Fruit fly (Drosophila melanogaster): ENCODE measurements around the gene Dic61B.
A peak's percentile ranks its signal among the peaks of the same experiment; 100 is the strongest.

The Dic61B gene

dm6 chr3L:165981-166788 is 13.8 kb upstream of the Dic61B start (continued):
- no peak for TF ChIP-seq Eip93F (GFP tag; optimal IDR thresholded peaks at IDR 0.05)
- peak; percentile 0 for TF ChIP-seq dac (GFP tag; optimal IDR thresholded peaks at IDR 0.05)
- peak; percentile 59 for TF ChIP-seq CG6792 (GFP tag; optimal IDR thresholded peaks at IDR 0.05)
- peak; percentile 67 for TF ChIP-seq CG6163 (GFP tag; IDR thresholded peaks at IDR 0.05)
- peak; percentile 57 for TF ChIP-seq CG10631 (GFP tag; optimal IDR thresholded peaks at IDR 0.05)
- TF ChIP-seq fkh (GFP tag; optimal IDR thresholded peaks at IDR 0.05) = peak; percentile 64
- no peak for TF ChIP-seq fd85E (GFP tag; optimal IDR thresholded peaks at IDR 0.05)
- TF ChIP-seq achi (GFP tag; optimal IDR thresholded peaks at IDR 0.05) = peak; percentile 34
- TF ChIP-seq CG8119 (GFP tag; IDR thresholded peaks at IDR 0.05) = peak; percentile 54; the same call in 1 of the 3 replicates
- TF ChIP-seq CG11762 (GFP tag; optimal IDR thresholded peaks at IDR 0.05; ENCODE audit: insufficient read depth) = no peak
- peak; percentile 65 for TF ChIP-seq CG3919 (GFP tag; optimal IDR thresholded peaks at IDR 0.05)
- TF ChIP-seq Lpt (GFP tag; optimal IDR thresholded peaks at IDR 0.05) = peak; percentile 60
- peak; percentile 32 for TF ChIP-seq CG6808 (GFP tag; optimal IDR thresholded peaks at IDR 0.05)
- TF ChIP-seq eg (GFP tag; IDR thresholded peaks at IDR 0.05) = 0 out of 3 replicates have a peak, but pooled peaks have one; percentile 25
- TF ChIP-seq Hr39 (GFP tag; optimal IDR thresholded peaks at IDR 0.05) = peak; percentile 30
- TF ChIP-seq cyc (GFP tag; optimal IDR thresholded peaks at IDR 0.05) = peak; percentile 46
- TF ChIP-seq Eip78C (GFP tag) = peak; percentile 91
- TF ChIP-seq net (GFP tag; optimal IDR thresholded peaks at IDR 0.05) = peak; percentile 45
- peak; percentile 36 for TF ChIP-seq CG6854 (GFP tag; optimal IDR thresholded peaks at IDR 0.05)
- TF ChIP-seq CG8319 (GFP tag; optimal IDR thresholded peaks at IDR 0.05) = no peak
- TF ChIP-seq dsx (GFP tag; optimal IDR thresholded peaks at IDR 0.05; ENCODE audit: poor library complexity, severe bottlenecking) = peak; percentile 45
- TF ChIP-seq CG4318 (GFP tag; optimal IDR thresholded peaks at IDR 0.05) = no peak
- TF ChIP-seq CG1621 (tag; optimal IDR thresholded peaks at IDR 0.05) = peak; percentile 3
- 0 out of 2 replicates have a peak, but pooled peaks have one; percentile 8 for TF ChIP-seq Gug (GFP tag; IDR thresholded peaks at IDR 0.05)
- no peak for TF ChIP-seq spab (GFP tag; optimal IDR thresholded peaks at IDR 0.05)
- no peak; the same call in 1 of the 2 replicates for TF ChIP-seq CG11294 (GFP tag; IDR thresholded peaks at IDR 0.05)
- peak; percentile 62 for TF ChIP-seq CG6276 (GFP tag; optimal IDR thresholded peaks at IDR 0.05)
- peak; percentile 54 for TF ChIP-seq lz (GFP tag; optimal IDR thresholded peaks at IDR 0.05)
- peak; percentile 9 for TF ChIP-seq Sox15 (GFP tag; optimal IDR thresholded peaks at IDR 0.05)
- peak; percentile 66 for TF ChIP-seq Hr4 (GFP tag; optimal IDR thresholded peaks at IDR 0.05)

dm6 chr3L:161833-162587 is 9.6 kb upstream of the Dic61B start:
- TF ChIP-seq fd85E (GFP tag; optimal IDR thresholded peaks at IDR 0.05) = no peak
- TF ChIP-seq CG6808 (GFP tag; optimal IDR thresholded peaks at IDR 0.05) = no peak
- TF ChIP-seq Hr38 (GFP tag; optimal IDR thresholded peaks at IDR 0.05) = no peak
- no peak for TF ChIP-seq CG8319 (GFP tag; optimal IDR thresholded peaks at IDR 0.05)
- TF ChIP-seq CG6163 (GFP tag; IDR thresholded peaks at IDR 0.05) = no peak
- no peak for TF ChIP-seq CG9139 (GFP tag; optimal IDR thresholded peaks at IDR 0.05)
- TF ChIP-seq Lpt (GFP tag; optimal IDR thresholded peaks at IDR 0.05) = no peak
- no peak for TF ChIP-seq CG7368 (GFP tag; optimal IDR thresholded peaks at IDR 0.05)

DNA sequence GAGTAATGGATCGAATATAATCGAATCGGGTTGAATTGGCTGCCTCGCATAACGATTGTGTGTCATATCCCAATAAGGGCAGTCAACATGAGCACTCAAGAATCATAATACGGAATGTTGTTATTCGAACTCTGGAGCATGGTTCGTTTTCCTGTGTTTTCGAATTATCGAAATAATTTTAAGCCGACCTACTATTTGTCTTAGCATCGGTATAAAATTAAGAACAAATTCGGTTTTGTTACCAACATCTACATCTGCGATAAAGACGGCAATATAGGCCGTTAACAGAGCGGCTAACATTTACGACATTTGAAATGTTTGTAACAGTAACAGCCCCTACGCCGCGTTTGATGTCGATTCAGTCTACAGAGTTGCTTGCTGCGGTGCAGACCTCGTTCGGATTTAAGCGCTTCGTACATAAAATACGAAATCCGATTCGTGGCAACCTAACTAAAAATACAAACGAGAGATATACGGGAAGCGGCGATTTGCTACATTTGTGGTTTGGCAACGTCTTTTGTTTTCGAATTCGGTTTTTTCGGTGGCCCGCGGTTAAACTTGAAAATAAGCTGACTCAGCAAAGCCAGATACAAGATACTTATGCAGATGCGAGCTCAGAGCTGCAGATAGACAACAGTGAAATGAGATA is 8.2 kb upstream of the Dic61B start:
- TF ChIP-seq fd85E (GFP tag; optimal IDR thresholded peaks at IDR 0.05) (no peak), CG3919 (GFP tag; optimal IDR thresholded peaks at IDR 0.05) (no peak), OdsH (GFP tag; optimal IDR thresholded peaks at IDR 0.05) (no peak), fkh (GFP tag; optimal IDR thresholded peaks at IDR 0.05) (peak; percentile 24), CG34406 (GFP tag; optimal IDR thresholded peaks at IDR 0.05) (no peak), CG11294 (GFP tag; IDR thresholded peaks at IDR 0.05) (no peak), net (GFP tag; optimal IDR thresholded peaks at IDR 0.05) (peak; percentile 1), Eip78C (GFP tag) (peak; percentile 51), Blimp-1 (GFP tag; optimal IDR thresholded peaks at IDR 0.05) (peak; percentile 21), CG3032 (tag; optimal IDR thresholded peaks at IDR 0.05) (no peak), Sox102F (GFP tag; optimal IDR thresholded peaks at IDR 0.05) (peak; percentile 8), ss (GFP tag; optimal IDR thresholded peaks at IDR 0.05) (peak in 1 of 2 experiments; percentile 14), vri (GFP tag; optimal IDR thresholded peaks at IDR 0.05) (peak; percentile 47), eg (GFP tag; IDR thresholded peaks at IDR 0.05) (no peak; the same call in 2 of the 3 replicates), CG8119 (GFP tag; IDR thresholded peaks at IDR 0.05) (peak; percentile 42; the same call in 2 of the 3 replicates), svp (GFP tag) (peak; percentile 75), Eip93F (GFP tag; optimal IDR thresholded peaks at IDR 0.05) (no peak), Lpt (GFP tag; optimal IDR thresholded peaks at IDR 0.05) (no peak), dsx (GFP tag; optimal IDR thresholded peaks at IDR 0.05; ENCODE audit: poor library complexity, severe bottlenecking) (peak; percentile 44), CG6854 (GFP tag; optimal IDR thresholded peaks at IDR 0.05) (peak; percentile 42), CG32006 (GFP tag; optimal IDR thresholded peaks at IDR 0.05) (no peak), Sox15 (GFP tag; optimal IDR thresholded peaks at IDR 0.05) (no peak)

All from whole organism, prepupa.